Worm (Caenorhabditis elegans) whole organism, L3 larva: ENCODE measurements around the gene B0554.4.

Experiments used
- ceh-82 ChIP-seq: fragments of 150-350 bp; optimal IDR thresholded peaks from 2 replicates; lab custom pipeline; 2014; ENCODE audit warnings: missing biosample characterization, missing genetic modification characterization
- daf-12 ChIP-seq: fragments of 150-350 bp; optimal IDR thresholded peaks from 2 replicates; lab custom pipeline; 2014; ENCODE audit warnings: missing biosample characterization, missing genetic modification reagents, missing genetic modification characterization
- nhr-237 ChIP-seq: fragments of 150-350 bp; optimal IDR thresholded peaks from 2 replicates; lab custom pipeline; 2014; ENCODE audit warnings: missing biosample characterization, missing genetic modification characterization
- sea-2 ChIP-seq: fragments of 150-350 bp; sonication (generic microtip); optimal IDR thresholded peaks from 4 replicates; lab custom pipeline; 2014; ENCODE audit warnings: missing biosample characterization, missing genetic modification reagents, missing genetic modification characterization
- ztf-11 ChIP-seq: fragments of 150-350 bp; optimal IDR thresholded peaks from 2 replicates; lab custom pipeline; 2014; ENCODE audit warnings: missing biosample characterization, missing genetic modification characterization

- no peak for TF ChIP-seq nhr-237 (tag; lab: Kevin White, UChicago)
- TF ChIP-seq sea-2 (GFP tag; lab: Kevin White, UChicago) = no peak
- no peak for TF ChIP-seq ztf-11 (tag; lab: Kevin White, UChicago)
- no peak for TF ChIP-seq ceh-82
- no peak for TF ChIP-seq daf-12 (tag; lab: Kevin White, UChicago)
Observed at ce11 chrV:412820-413219, 16.1 kb upstream of the B0554.4 start.
